Worm (Caenorhabditis elegans) whole organism, L3 larva: ENCODE measurements around the gene cpna-2.

Experiments used
- lin-15B ChIP-seq: fragments of 150-350 bp; optimal IDR thresholded peaks from 2 replicates; lab custom pipeline; 2014; ENCODE audit warnings: missing biosample characterization, missing genetic modification characterization
- nhr-28 ChIP-seq: fragments of 150-350 bp; optimal IDR thresholded peaks from 2 replicates; lab custom pipeline; 2014; ENCODE audit warnings: missing biosample characterization, missing genetic modification characterization

DNA sequence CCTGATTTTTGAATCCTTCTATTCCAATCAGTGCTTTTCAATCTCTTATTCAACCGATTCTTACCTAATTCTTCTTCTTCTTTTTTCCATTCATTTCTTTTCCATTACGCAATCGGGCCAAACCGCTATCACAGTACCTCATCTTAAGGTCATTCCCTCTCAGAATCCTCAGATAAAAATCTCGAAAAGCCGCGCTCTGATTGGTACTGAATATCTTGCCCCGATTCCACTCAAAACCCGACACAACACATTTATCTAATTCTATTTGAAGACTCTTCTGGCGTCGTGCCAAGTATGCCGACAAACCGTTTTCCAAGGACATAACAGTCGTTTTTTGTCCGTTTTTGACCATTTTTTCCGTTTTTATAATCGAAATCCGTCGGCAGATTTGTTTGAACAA is 77.2 kb downstream of the cpna-2 start:
- TF ChIP-seq nhr-28 (tag; lab: Kevin White, UChicago) (no peak), lin-15B (tag; lab: Kevin White, UChicago) (no peak)
